Worm (Caenorhabditis elegans) whole organism, L4 larva: Measurements from ENCODE around the gene T21H3.1.

ENCODE experiments used
- D1046.2 ChIP-seq: fragments of 200-800 bp; sonication (Bioruptor generic); IDR thresholded peaks from 2 replicates; pipeline ENCODE4 v1.3.6; 2022; ENCODE audit warnings: missing genetic modification characterization, missing compliant biosample characterization
- F26F4.8 ChIP-seq: fragments of 200-800 bp; sonication (Bioruptor generic); conservative IDR thresholded peaks from 2 replicates; pipeline ENCODE4 v1.3.6; 2022; ENCODE audit warnings: missing genetic modification characterization, missing compliant biosample characterization
- F49E8.2 ChIP-seq: sonication (generic microtip); optimal IDR thresholded peaks from 2 replicates; lab custom pipeline; 2016; ENCODE audit warnings: missing compliant biosample characterization, mild to moderate bottlenecking, missing genetic modification characterization, borderline replicate concordance
- Y48G9A.11 ChIP-seq: fragments of 200-800 bp; sonication (Bioruptor generic); IDR thresholded peaks from 2 replicates; pipeline ENCODE4 v1.3.6; 2022; ENCODE audit warnings: missing genetic modification reagents, missing genetic modification characterization, missing compliant biosample characterization
- Y5F2A.4 ChIP-seq: fragments of 200-800 bp; sonication (Bioruptor generic); optimal IDR thresholded peaks from 2 replicates; lab custom pipeline; 2018; ENCODE audit warnings: mild to moderate bottlenecking, missing genetic modification characterization, missing compliant biosample characterization
- ZK546.5 ChIP-seq, 2 experiments: sonication (generic microtip); optimal IDR thresholded peaks; 2 replicates each; lab custom pipeline; 2017; ENCODE audit warnings: missing biosample characterization in 2 of 2, missing genetic modification characterization in 2 of 2
- aha-1 ChIP-seq: fragments of 150-350 bp; peaks from one replicate; lab custom pipeline; 2014; ENCODE audit warnings: missing biosample characterization, missing genetic modification characterization
- ama-1 ChIP-seq: fragments of 150-350 bp; optimal IDR thresholded peaks from 2 replicates; lab custom pipeline; 2014; ENCODE audit warnings: inconsistent platforms, mixed read lengths
- ceh-32 ChIP-seq: sonication (generic microtip); optimal IDR thresholded peaks from 2 replicates; lab custom pipeline; 2016; ENCODE audit warnings: mild to moderate bottlenecking, missing genetic modification characterization, missing compliant biosample characterization; ENCODE audit not compliant: poor library complexity
- ceh-82 ChIP-seq: sonication (generic microtip); optimal IDR thresholded peaks from 2 replicates; lab custom pipeline; 2017; ENCODE audit warnings: missing biosample characterization, missing genetic modification characterization
- ces-1 ChIP-seq: fragments of 150-350 bp; sonication (generic microtip); optimal IDR thresholded peaks from 4 replicates; lab custom pipeline; 2014; ENCODE audit warnings: missing biosample characterization, missing genetic modification reagents, missing genetic modification characterization
- cey-2 ChIP-seq: sonication (generic microtip); optimal IDR thresholded peaks from 3 replicates; lab custom pipeline; 2017; ENCODE audit warnings: missing genetic modification characterization, mild to moderate bottlenecking, missing compliant biosample characterization, antibody characterized with exemption, borderline replicate concordance; ENCODE audit not compliant: insufficient read depth
- ctbp-1 ChIP-seq: fragments of 200-800 bp; sonication (Bioruptor generic); IDR thresholded peaks from 2 replicates; pipeline ENCODE4 v1.3.6; 2022; ENCODE audit warnings: missing genetic modification reagents, missing genetic modification characterization, missing compliant biosample characterization
- daf-16 ChIP-seq, 3 experiments: sonication (generic microtip); optimal IDR thresholded peaks; 2 replicates each; lab custom pipeline; 2016 to 2017; ENCODE audit warnings: missing genetic modification characterization in 3 of 3, missing genetic modification reagents in 3 of 3, mild to moderate bottlenecking in 2 of 3, missing compliant biosample characterization in 2 of 3, missing biosample characterization in 1 of 3, moderate library complexity in 1 of 3
- dmd-8 ChIP-seq: fragments of 200-800 bp; sonication (Bioruptor generic); IDR thresholded peaks from 2 replicates; pipeline ENCODE4 v1.3.6; 2022; ENCODE audit warnings: missing genetic modification characterization, missing compliant biosample characterization
- dmd-9 ChIP-seq: fragments of 200-800 bp; sonication (Bioruptor generic); IDR thresholded peaks from 2 replicates; pipeline ENCODE4 v1.3.6; 2022; ENCODE audit warnings: missing genetic modification reagents, missing genetic modification characterization, missing compliant biosample characterization
- dve-1 ChIP-seq: sonication (generic microtip); optimal IDR thresholded peaks from 2 replicates; lab custom pipeline; 2017; ENCODE audit warnings: antibody characterized with exemption, mild to moderate bottlenecking, missing genetic modification characterization, missing compliant biosample characterization; ENCODE audit not compliant: insufficient read depth
- egl-27 ChIP-seq: sonication (generic microtip); optimal IDR thresholded peaks from 3 replicates; lab custom pipeline; 2017; ENCODE audit warnings: missing biosample characterization, missing genetic modification reagents, missing genetic modification characterization
- fkh-10 ChIP-seq: fragments of 150-350 bp; optimal IDR thresholded peaks from 2 replicates; lab custom pipeline; 2014; ENCODE audit warnings: missing biosample characterization, missing genetic modification reagents, missing genetic modification characterization
- fos-1 ChIP-seq: fragments of 150-350 bp; optimal IDR thresholded peaks from 2 replicates; lab custom pipeline; 2014; ENCODE audit warnings: missing biosample characterization, missing genetic modification characterization
- gei-8 ChIP-seq: fragments of 200-800 bp; sonication (Bioruptor generic); optimal IDR thresholded peaks from 2 replicates; lab custom pipeline; 2018; ENCODE audit warnings: mild to moderate bottlenecking, missing genetic modification characterization, missing compliant biosample characterization
- hlh-30 ChIP-seq: sonication (generic microtip); optimal IDR thresholded peaks from 2 replicates; lab custom pipeline; 2017; ENCODE audit warnings: antibody characterized with exemption, mild to moderate bottlenecking, missing genetic modification characterization, missing compliant biosample characterization; ENCODE audit not compliant: insufficient read depth
- hmg-1.1 ChIP-seq: fragments of 200-800 bp; sonication (Bioruptor generic); IDR thresholded peaks from 2 replicates; pipeline ENCODE4 v1.3.6; 2022; ENCODE audit warnings: missing genetic modification reagents, missing genetic modification characterization, missing compliant biosample characterization
- jun-1 ChIP-seq: fragments of 150-350 bp; optimal IDR thresholded peaks from 2 replicates; lab custom pipeline; 2014; ENCODE audit warnings: missing biosample characterization, missing genetic modification reagents, missing genetic modification characterization
- lin-38 ChIP-seq: fragments of 200-800 bp; sonication (Bioruptor generic); IDR thresholded peaks from 2 replicates; pipeline ENCODE4 v1.3.6; 2022; ENCODE audit warnings: missing genetic modification reagents, missing genetic modification characterization, missing compliant biosample characterization
- lir-3 ChIP-seq: sonication (generic microtip); optimal IDR thresholded peaks from 2 replicates; lab custom pipeline; 2016; ENCODE audit warnings: mild to moderate bottlenecking, missing genetic modification characterization, missing compliant biosample characterization
- lsy-2 ChIP-seq, 2 experiments: fragments of 150-350 bp in 1 of 2; sonication (generic microtip) in 1 of 2; optimal IDR thresholded peaks; 2 replicates each; lab custom pipeline; 2014 to 2017; ENCODE audit warnings: missing biosample characterization in 2 of 2, missing genetic modification characterization in 2 of 2
- madf-5 ChIP-seq, 2 experiments: fragments of 200-800 bp; sonication (Bioruptor generic); IDR thresholded peaks; 2 replicates each; pipeline ENCODE4 v1.3.6; 2022; ENCODE audit warnings: missing compliant biosample characterization in 2 of 2, missing genetic modification characterization in 2 of 2
- mdl-1 ChIP-seq, 2 experiments: fragments of 150-350 bp in 1 of 2; sonication (generic microtip) in 1 of 2; optimal IDR thresholded peaks; 2 replicates each; lab custom pipeline; 2014 to 2017; ENCODE audit warnings: missing biosample characterization in 2 of 2, missing genetic modification characterization in 2 of 2
- mes-2 ChIP-seq: sonication (generic microtip); optimal IDR thresholded peaks from 2 replicates; lab custom pipeline; 2016; ENCODE audit warnings: missing genotype, mild to moderate bottlenecking, missing genetic modification characterization, missing compliant biosample characterization; ENCODE audit not compliant: poor library complexity, severe bottlenecking
- mxl-2 ChIP-seq: fragments of 200-800 bp; sonication (Bioruptor generic); conservative IDR thresholded peaks from 2 replicates; pipeline ENCODE4 v1.3.6; 2022; ENCODE audit warnings: missing genetic modification reagents, missing genetic modification characterization, missing compliant biosample characterization
- nhr-10 ChIP-seq: fragments of 150-350 bp; optimal IDR thresholded peaks from 2 replicates; lab custom pipeline; 2014; ENCODE audit warnings: missing biosample characterization, missing genetic modification characterization
- nhr-111 ChIP-seq: fragments of 200-800 bp; sonication (Bioruptor generic); optimal IDR thresholded peaks from 2 replicates; lab custom pipeline; 2018; ENCODE audit warnings: mild to moderate bottlenecking, missing genetic modification characterization, missing compliant biosample characterization
- nhr-25 ChIP-seq: sonication (generic microtip); optimal IDR thresholded peaks from 2 replicates; lab custom pipeline; 2017; ENCODE audit warnings: missing genetic modification characterization, mild to moderate bottlenecking, missing compliant biosample characterization, antibody characterized with exemption, moderate library complexity, borderline replicate concordance; ENCODE audit not compliant: insufficient read depth
- nhr-41 ChIP-seq: fragments of 200-800 bp; sonication (Bioruptor generic); IDR thresholded peaks from 2 replicates; pipeline ENCODE4 v1.3.6; 2022; ENCODE audit warnings: missing genetic modification reagents, missing genetic modification characterization, missing compliant biosample characterization
- nhr-48 ChIP-seq: sonication (generic microtip); optimal IDR thresholded peaks from 2 replicates; lab custom pipeline; 2016; ENCODE audit warnings: mild to moderate bottlenecking, missing genetic modification characterization, missing compliant biosample characterization
- nhr-76 ChIP-seq: fragments of 150-350 bp; optimal IDR thresholded peaks from 2 replicates; lab custom pipeline; 2014; ENCODE audit warnings: missing biosample characterization, missing genetic modification characterization
- nhr-77 ChIP-seq: fragments of 150-350 bp; optimal IDR thresholded peaks from 2 replicates; lab custom pipeline; 2014; ENCODE audit warnings: missing biosample characterization, missing genetic modification characterization
- pha-4 ChIP-seq, 2 experiments: fragments of 150-350 bp in 1 of 2; fragments of 200-800 bp in 1 of 2; sonication (Bioruptor generic) in 1 of 2; IDR thresholded peaks in 1 of 2; optimal IDR thresholded peaks in 1 of 2; 2 replicates each; pipeline versions ENCODE4 v1.3.6 to Lab custom; 2014 to 2022; ENCODE audit warnings: missing genetic modification characterization in 2 of 2, missing genetic modification reagents in 2 of 2, missing biosample characterization in 1 of 2, missing compliant biosample characterization in 1 of 2
- pqm-1 ChIP-seq: sonication (generic microtip); optimal IDR thresholded peaks from 2 replicates; lab custom pipeline; 2017; ENCODE audit warnings: missing biosample characterization, missing genetic modification characterization
- saeg-2 ChIP-seq: fragments of 200-800 bp; sonication (Bioruptor generic); IDR thresholded peaks from 2 replicates; pipeline ENCODE4 v1.3.6; 2022; ENCODE audit warnings: missing genetic modification reagents, missing genetic modification characterization, missing compliant biosample characterization
- snpc-4 ChIP-seq: fragments of 150-350 bp; optimal IDR thresholded peaks from 2 replicates; lab custom pipeline; 2014; ENCODE audit warnings: missing biosample characterization, missing genetic modification characterization
- spr-3 ChIP-seq: fragments of 200-800 bp; sonication (Bioruptor generic); optimal IDR thresholded peaks from 2 replicates; lab custom pipeline; 2018; ENCODE audit warnings: mild to moderate bottlenecking, missing genetic modification characterization, missing compliant biosample characterization
- tag-97 ChIP-seq: fragments of 200-800 bp; sonication (Bioruptor generic); IDR thresholded peaks from 2 replicates; pipeline ENCODE4 v1.3.6; 2022; ENCODE audit warnings: missing genetic modification characterization, missing compliant biosample characterization
- unc-130 ChIP-seq: sonication (generic microtip); optimal IDR thresholded peaks from 2 replicates; lab custom pipeline; 2016; ENCODE audit warnings: missing genetic modification reagents, missing genetic modification characterization, missing compliant biosample characterization
- unc-39 ChIP-seq: sonication (generic microtip); optimal IDR thresholded peaks from 2 replicates; lab custom pipeline; 2017; ENCODE audit warnings: missing biosample characterization, missing genetic modification characterization
- zfp-2 ChIP-seq: sonication (generic microtip); optimal IDR thresholded peaks from 2 replicates; lab custom pipeline; 2016; ENCODE audit warnings: mild to moderate bottlenecking, missing genetic modification characterization, missing compliant biosample characterization

Gene T21H3.1

ce11 chrV:1149734-1150669, 26.5 kb upstream of the T21H3.1 start (continued):
- TF ChIP-seq pha-4 (GFP tag; IDR thresholded peaks at IDR 0.05; lab: Robert Waterston, UW) (no peak), pha-4 (tag; optimal IDR thresholded peaks at IDR 0.05; lab: Kevin White, UChicago) (no peak), dmd-8 (GFP tag; lab: Robert Waterston, UW) (no peak), lsy-2 (tag; optimal IDR thresholded peaks at IDR 0.05; lab: Kevin White, UChicago) (peak in 1 of 2 experiments; percentile 45), ctbp-1 (GFP tag; lab: Robert Waterston, UW) (peak; percentile 43; the same call in 1 of the 2 replicates), fkh-10 (GFP tag; lab: Kevin White, UChicago) (peak; percentile 63), D1046.2 (GFP tag; lab: Robert Waterston, UW) (no peak), nhr-25 (tag; lab: Kevin White, UChicago) (no peak), mes-2 (tag; lab: Kevin White, UChicago) (no peak), snpc-4 (no peak), unc-130 (GFP tag; lab: Kevin White, UChicago) (no peak), lin-38 (GFP tag; lab: Robert Waterston, UW) (no peak), fos-1 (tag; lab: Kevin White, UChicago) (no peak), ZK546.5 (tag; optimal IDR thresholded peaks at IDR 0.05; lab: Kevin White, UChicago) (no peak), nhr-10 (tag; lab: Kevin White, UChicago) (no peak), F49E8.2 (tag; lab: Kevin White, UChicago) (no peak), madf-5 (GFP tag; IDR thresholded peaks at IDR 0.05; lab: Robert Waterston, UW) (no peak), daf-16 (GFP tag; optimal IDR thresholded peaks at IDR 0.05; lab: Kevin White, UChicago) (no peak), daf-16 (tag; optimal IDR thresholded peaks at IDR 0.05; lab: Kevin White, UChicago) (no peak), nhr-48 (tag; lab: Kevin White, UChicago) (no peak), pqm-1 (tag; lab: Kevin White, UChicago) (no peak), Y48G9A.11 (no peak), cey-2 (tag; lab: Kevin White, UChicago) (no peak), ama-1 (lab: Kevin White, UChicago) (no peak), hlh-30 (peak; percentile 54), ceh-32 (tag; lab: Kevin White, UChicago) (no peak), nhr-76 (tag; lab: Kevin White, UChicago) (no peak), zfp-2 (no peak), egl-27 (tag; lab: Kevin White, UChicago) (no peak), mdl-1 (tag; optimal IDR thresholded peaks at IDR 0.05; lab: Kevin White, UChicago) (no peak), dve-1 (tag; lab: Kevin White, UChicago) (no peak), aha-1 (tag; lab: Kevin White, UChicago) (peak; percentile 27), ces-1 (peak; percentile 81), nhr-77 (no peak), Y5F2A.4 (no peak), lir-3 (tag; lab: Kevin White, UChicago) (no peak), nhr-41 (no peak), unc-39 (no peak), gei-8 (no peak), tag-97 (GFP tag; lab: Robert Waterston, UW) (no peak), dmd-9 (no peak), nhr-111 (GFP tag; lab: Kevin White, UChicago) (no peak), ceh-82 (tag; lab: Kevin White, UChicago) (no peak), saeg-2 (no peak), mxl-2 (GFP tag; lab: Robert Waterston, UW) (no peak), hmg-1.1 (GFP tag; lab: Robert Waterston, UW) (0 out of 2 replicates have a peak, but pooled peaks have one; percentile 16), F26F4.8 (no peak), jun-1 (tag; lab: Kevin White, UChicago) (no peak), spr-3 (GFP tag; lab: Kevin White, UChicago) (no peak)
